Fruit fly (Drosophila melanogaster) whole organism, embryonic: ENCODE data around the gene Ror.

ENCODE experiments used
- CG10654 ChIP-seq: fragments of 200-800 bp; sonication (Bioruptor generic); optimal IDR thresholded peaks from 2 replicates; lab custom pipeline; 2016; ENCODE audit warnings: missing biosample characterization, missing genetic modification characterization
- CG11398 ChIP-seq: fragments of 200-800 bp; sonication (Bioruptor generic); optimal IDR thresholded peaks from 2 replicates; lab custom pipeline; 2016; ENCODE audit warnings: missing biosample characterization, missing genetic modification characterization
- CG12155 ChIP-seq: fragments of 200-800 bp; sonication (Bioruptor generic); optimal IDR thresholded peaks from 3 replicates; lab custom pipeline; 2016; ENCODE audit warnings: missing biosample characterization, missing genetic modification characterization
- CG1233 ChIP-seq: fragments of 200-800 bp; sonication (Bioruptor generic); optimal IDR thresholded peaks from 4 replicates; lab custom pipeline; 2018; ENCODE audit warnings: missing biosample characterization, mild to moderate bottlenecking, missing genetic modification characterization
- CG13123 ChIP-seq: fragments of 200-800 bp; sonication (Bioruptor generic); optimal IDR thresholded peaks from 2 replicates; lab custom pipeline; 2016; ENCODE audit warnings: missing biosample characterization, missing genetic modification characterization
- CG14965 ChIP-seq: fragments of 200-800 bp; sonication (Bioruptor generic); optimal IDR thresholded peaks from 2 replicates; lab custom pipeline; 2016; ENCODE audit warnings: missing biosample characterization, missing genetic modification characterization, borderline replicate concordance
- CG15073 ChIP-seq: fragments of 200-800 bp; sonication (Bioruptor generic); optimal IDR thresholded peaks from 2 replicates; lab custom pipeline; 2016; ENCODE audit warnings: missing biosample characterization, missing genetic modification characterization
- CG17328 ChIP-seq: fragments of 200-800 bp; sonication (Bioruptor generic); IDR thresholded peaks from 2 replicates; pipeline ENCODE4 v1.3.6; 2022; ENCODE audit warnings: missing biosample characterization, missing genetic modification characterization
- CG1832 ChIP-seq: fragments of 200-800 bp; sonication (Bioruptor generic); optimal IDR thresholded peaks from 2 replicates; lab custom pipeline; 2017; ENCODE audit warnings: missing biosample characterization, mild to moderate bottlenecking, missing genetic modification characterization, inconsistent platforms
- CG2129 ChIP-seq: fragments of 200-800 bp; sonication (Bioruptor generic); IDR thresholded peaks from 2 replicates; pipeline ENCODE4 v1.3.6; 2022; ENCODE audit warnings: missing biosample characterization, missing genetic modification characterization; ENCODE audit not compliant: partially characterized antibody
- CG43689 ChIP-seq: fragments of 200-800 bp; sonication (Bioruptor generic); IDR thresholded peaks from 2 replicates; pipeline ENCODE4 v1.3.6; 2022; ENCODE audit warnings: missing biosample characterization, missing genetic modification characterization
- CG8281 ChIP-seq: fragments of 200-800 bp; sonication (Bioruptor generic); optimal IDR thresholded peaks from 2 replicates; lab custom pipeline; 2018; ENCODE audit warnings: missing biosample characterization, mild to moderate bottlenecking, missing genetic modification characterization, moderate library complexity
- CG9932 ChIP-seq: fragments of 200-800 bp; sonication (Bioruptor generic); IDR thresholded peaks from 2 replicates; pipeline ENCODE4 v1.3.6; 2022; ENCODE audit warnings: missing biosample characterization, missing genetic modification characterization
- D19B ChIP-seq: fragments of 200-800 bp; sonication (Bioruptor generic); optimal IDR thresholded peaks from 2 replicates; lab custom pipeline; 2017; ENCODE audit warnings: missing biosample characterization, mild to moderate bottlenecking, missing genetic modification characterization
- Dfd ChIP-seq, 2 experiments: fragments of >200 bp; optimal IDR thresholded peaks; 2 replicates each; lab custom pipeline; 2017; ENCODE audit warnings: missing biosample characterization in 2 of 2, missing genetic modification characterization in 2 of 2
- Dll ChIP-seq: fragments of 200-800 bp; sonication (Bioruptor generic); IDR thresholded peaks from 4 replicates; pipeline ENCODE4 v1.3.6; 2022; ENCODE audit warnings: missing biosample characterization, missing genetic modification characterization; ENCODE audit not compliant: partially characterized antibody
- E2f2 ChIP-seq: fragments of 200-800 bp; sonication (Bioruptor generic); IDR thresholded peaks from 2 replicates; pipeline ENCODE4 v1.3.6; 2022; ENCODE audit warnings: missing biosample characterization, missing genetic modification characterization
- Gug ChIP-seq: fragments of 200-800 bp; sonication (Bioruptor generic); IDR thresholded peaks from 4 replicates; pipeline ENCODE4 v1.3.6; 2022; ENCODE audit warnings: missing biosample characterization, missing genetic modification characterization
- HHEX ChIP-seq: fragments of 200-800 bp; sonication (Bioruptor generic); optimal IDR thresholded peaks from 3 replicates; lab custom pipeline; 2017; ENCODE audit warnings: missing biosample characterization, mild to moderate bottlenecking, missing genetic modification characterization, missing genetic modification reagents
- HmgD ChIP-seq: fragments of 200-800 bp; sonication (Bioruptor generic); optimal IDR thresholded peaks from 3 replicates; lab custom pipeline; 2016; ENCODE audit warnings: missing biosample characterization, missing genetic modification characterization
- Hmr ChIP-seq: fragments of 200-800 bp; sonication (Bioruptor generic); optimal IDR thresholded peaks from 3 replicates; lab custom pipeline; 2017; ENCODE audit warnings: mild to moderate bottlenecking, missing biosample characterization, missing genetic modification reagents, missing genetic modification characterization
- Hsf ChIP-seq: fragments of 200-800 bp; sonication (Bioruptor generic); optimal IDR thresholded peaks from 3 replicates; lab custom pipeline; 2016; ENCODE audit warnings: missing biosample characterization, missing genetic modification characterization
- Mad ChIP-seq: fragments of 200-800 bp; sonication (Bioruptor generic); optimal IDR thresholded peaks from 2 replicates; lab custom pipeline; 2016; ENCODE audit warnings: missing biosample characterization, missing genetic modification characterization
- Mes4 ChIP-seq: fragments of 200-800 bp; sonication (Bioruptor generic); optimal IDR thresholded peaks from 2 replicates; lab custom pipeline; 2016; ENCODE audit warnings: missing biosample characterization, missing genetic modification characterization
- Nf-YA ChIP-seq: fragments of 200-800 bp; sonication (Bioruptor generic); IDR thresholded peaks from 2 replicates; pipeline ENCODE4 v1.3.6; 2022; ENCODE audit warnings: missing biosample characterization, missing genetic modification characterization
- Oaz ChIP-seq: fragments of 200-800 bp; sonication (Bioruptor generic); IDR thresholded peaks from 2 replicates; pipeline ENCODE4 v1.3.6; 2022; ENCODE audit warnings: missing biosample characterization, missing genetic modification characterization
- Sox100B ChIP-seq: fragments of 200-800 bp; sonication (Bioruptor generic); optimal IDR thresholded peaks from 3 replicates; lab custom pipeline; 2018; ENCODE audit warnings: missing biosample characterization, mild to moderate bottlenecking, missing genetic modification characterization
- Sox102F ChIP-seq: fragments of 200-800 bp; sonication (Bioruptor generic); optimal IDR thresholded peaks from 2 replicates; lab custom pipeline; 2018; ENCODE audit warnings: missing biosample characterization, mild to moderate bottlenecking, missing genetic modification characterization, moderate library complexity
- Taf1 ChIP-seq: fragments of 200-800 bp; sonication (Bioruptor generic); IDR thresholded peaks from 2 replicates; pipeline ENCODE4 v1.3.6; 2022; ENCODE audit warnings: missing biosample characterization, missing genetic modification characterization
- Trl ChIP-seq, 3 experiments: fragments of >200 bp in 2 of 3; fragments of 200-800 bp in 1 of 3; sonication (Bioruptor generic) in 1 of 3; optimal IDR thresholded peaks; 2 replicates in 1 of 3; 3 replicates in 2 of 3; lab custom pipeline; 2016 to 2017; ENCODE audit warnings: missing biosample characterization in 1 of 3, missing genetic modification characterization in 1 of 3
- al ChIP-seq: fragments of 200-800 bp; sonication (Bioruptor generic); IDR thresholded peaks from 2 replicates; pipeline ENCODE4 v1.3.6; 2022; ENCODE audit warnings: missing biosample characterization, missing genetic modification characterization
- ase ChIP-seq: fragments of 200-800 bp; sonication (Bioruptor generic); IDR thresholded peaks from 3 replicates; pipeline ENCODE4 v1.3.6; 2022; ENCODE audit warnings: missing biosample characterization, missing genetic modification characterization
- chn ChIP-seq: fragments of 200-800 bp; sonication (Bioruptor generic); optimal IDR thresholded peaks from 2 replicates; lab custom pipeline; 2016; ENCODE audit warnings: missing biosample characterization, missing genetic modification characterization
- ci ChIP-seq: fragments of 200-800 bp; sonication (Bioruptor generic); IDR thresholded peaks from 3 replicates; pipeline ENCODE4 v1.3.6; 2022; ENCODE audit warnings: missing biosample characterization, missing genetic modification characterization
- ftz-f1 ChIP-seq: fragments of 200-800 bp; sonication (Bioruptor generic); optimal IDR thresholded peaks from 2 replicates; lab custom pipeline; 2016; ENCODE audit warnings: missing biosample characterization, missing genetic modification characterization
- gcm ChIP-seq: fragments of 200-800 bp; sonication (Bioruptor generic); optimal IDR thresholded peaks from 2 replicates; lab custom pipeline; 2019; ENCODE audit warnings: missing biosample characterization, mild to moderate bottlenecking, missing genetic modification characterization, moderate library complexity
- ind ChIP-seq: fragments of 200-800 bp; sonication (Bioruptor generic); optimal IDR thresholded peaks from 3 replicates; lab custom pipeline; 2016; ENCODE audit warnings: missing biosample characterization, missing genetic modification characterization
- jigr1 ChIP-seq: fragments of 200-800 bp; sonication (Bioruptor generic); IDR thresholded peaks from 3 replicates; pipeline ENCODE4 v1.3.6; 2022; ENCODE audit warnings: missing biosample characterization, missing genetic modification characterization
- knrl ChIP-seq: fragments of 200-800 bp; sonication (Bioruptor generic); IDR thresholded peaks from 3 replicates; pipeline ENCODE4 v1.3.6; 2022; ENCODE audit warnings: missing biosample characterization, missing genetic modification characterization; ENCODE audit not compliant: partially characterized antibody
- lbe ChIP-seq: fragments of 200-800 bp; sonication (Bioruptor generic); optimal IDR thresholded peaks from 2 replicates; lab custom pipeline; 2016; ENCODE audit warnings: missing biosample characterization, mild to moderate bottlenecking, missing genetic modification characterization
- lilli ChIP-seq: fragments of 200-800 bp; sonication (Bioruptor generic); optimal IDR thresholded peaks from 3 replicates; lab custom pipeline; 2016; ENCODE audit warnings: missing biosample characterization, missing genetic modification characterization
- lmd ChIP-seq: fragments of 200-800 bp; sonication (Bioruptor generic); IDR thresholded peaks from 2 replicates; pipeline ENCODE4 v1.3.6; 2022; ENCODE audit warnings: missing biosample characterization, missing genetic modification characterization
- lov ChIP-seq, 2 experiments: fragments of 200-800 bp in 1 of 2; fragments of >200 bp in 1 of 2; sonication (Bioruptor generic) in 1 of 2; IDR thresholded peaks in 1 of 2; optimal IDR thresholded peaks in 1 of 2; 2 replicates in 1 of 2; 3 replicates in 1 of 2; pipeline versions ENCODE4 v1.3.6 to Lab custom; 2017 to 2022; ENCODE audit warnings: missing biosample characterization in 1 of 2, missing genetic modification characterization in 1 of 2
- mirr ChIP-seq: fragments of 200-800 bp; sonication (Bioruptor generic); optimal IDR thresholded peaks from 3 replicates; lab custom pipeline; 2018; ENCODE audit warnings: missing biosample characterization, mild to moderate bottlenecking, missing genetic modification characterization
- onecut ChIP-seq: fragments of 200-800 bp; sonication (Bioruptor generic); IDR thresholded peaks from 2 replicates; pipeline ENCODE4 v1.3.6; 2022; ENCODE audit warnings: missing biosample characterization, missing genetic modification characterization
- pnt ChIP-seq: fragments of 200-800 bp; sonication (Bioruptor generic); optimal IDR thresholded peaks from 3 replicates; lab custom pipeline; 2016; ENCODE audit warnings: missing biosample characterization, missing genetic modification characterization
- row ChIP-seq: fragments of 200-800 bp; sonication (Bioruptor generic); IDR thresholded peaks from 3 replicates; pipeline ENCODE4 v1.3.6; 2022; ENCODE audit warnings: missing biosample characterization, missing genetic modification characterization
- tna ChIP-seq: fragments of 200-800 bp; sonication (Bioruptor generic); IDR thresholded peaks from 2 replicates; pipeline ENCODE4 v1.3.6; 2022; ENCODE audit warnings: missing biosample characterization, missing genetic modification characterization; ENCODE audit not compliant: partially characterized antibody
- vfl ChIP-seq: fragments of 200-800 bp; sonication (Bioruptor generic); optimal IDR thresholded peaks from 2 replicates; lab custom pipeline; 2016; ENCODE audit warnings: missing biosample characterization, missing genetic modification characterization
- vvl ChIP-seq: fragments of 200-800 bp; sonication (Bioruptor generic); IDR thresholded peaks from 2 replicates; pipeline ENCODE4 v1.3.6; 2022; ENCODE audit warnings: missing biosample characterization, missing genetic modification characterization

Ror gene

dm6 chr2L:10299077-10299809, 47.6 kb downstream of the Ror start (continued):
- TF ChIP-seq Mad (GFP tag; lab: Kevin White, UChicago) (no peak), CG43689 (no peak), ase (GFP tag; lab: Robert Waterston, UW) (no peak), ftz-f1 (GFP tag; lab: Kevin White, UChicago) (no peak), ci (no peak), CG8281 (tag; lab: Kevin White, UChicago) (no peak), CG9932 (GFP tag; lab: Robert Waterston, UW) (no peak), CG13123 (no peak), D19B (peak; percentile 40), CG17328 (GFP tag; lab: Robert Waterston, UW) (no peak), row (GFP tag; lab: Robert Waterston, UW) (peak; percentile 47; the same call in 2 of the 3 replicates), lmd (GFP tag; lab: Robert Waterston, UW) (no peak), mirr (no peak), al (no peak), chn (GFP tag; lab: Kevin White, UChicago) (no peak), CG12155 (GFP tag; lab: Kevin White, UChicago) (no peak), CG2129 (GFP tag; lab: Robert Waterston, UW) (no peak), vfl (no peak), Taf1 (GFP tag; lab: Robert Waterston, UW) (no peak), Dfd (GFP tag; optimal IDR thresholded peaks at IDR 0.05; lab: Kevin White, UChicago) (no peak), Trl (optimal IDR thresholded peaks at IDR 0.05; lab: Kevin White, UChicago) (no peak), Trl (GFP tag; optimal IDR thresholded peaks at IDR 0.05; lab: Kevin White, UChicago) (no peak), gcm (GFP tag; lab: Kevin White, UChicago) (no peak), Hmr (GFP tag; lab: Kevin White, UChicago) (no peak), Oaz (no peak), pnt (GFP tag; lab: Kevin White, UChicago) (no peak), CG1233 (GFP tag; lab: Kevin White, UChicago) (no peak), CG1832 (GFP tag; lab: Kevin White, UChicago) (no peak), Mes4 (GFP tag; lab: Kevin White, UChicago) (no peak), Hsf (GFP tag; lab: Kevin White, UChicago) (no peak), Dll (GFP tag; lab: Robert Waterston, UW) (no peak), lbe (GFP tag; lab: Kevin White, UChicago) (no peak), CG15073 (GFP tag; lab: Kevin White, UChicago) (no peak), tna (no peak), Sox100B (GFP tag; lab: Kevin White, UChicago) (no peak), ind (no peak), vvl (GFP tag; lab: Robert Waterston, UW) (peak; percentile 17; the same call in 1 of the 2 replicates), lilli (GFP tag; lab: Kevin White, UChicago) (no peak), jigr1 (GFP tag; lab: Robert Waterston, UW) (no peak), knrl (GFP tag; lab: Robert Waterston, UW) (no peak), E2f2 (GFP tag; lab: Robert Waterston, UW) (no peak), Sox102F (GFP tag; lab: Kevin White, UChicago) (no peak), lov (optimal IDR thresholded peaks at IDR 0.05; lab: Kevin White, UChicago) (no peak), lov (GFP tag; IDR thresholded peaks at IDR 0.05; lab: Robert Waterston, UW) (no peak), HmgD (GFP tag; lab: Kevin White, UChicago) (no peak), Nf-YA (GFP tag; lab: Robert Waterston, UW) (no peak), CG11398 (no peak), CG10654 (no peak), onecut (GFP tag; lab: Robert Waterston, UW) (peak; percentile 62), HHEX (GFP tag; lab: Kevin White, UChicago) (no peak), CG14965 (GFP tag; lab: Kevin White, UChicago) (no peak), Gug (GFP tag; lab: Robert Waterston, UW) (no peak)
